Fruit fly (Drosophila melanogaster) whole organism, prepupa: Measurements from ENCODE around the gene Slbp.
A peak's percentile ranks its signal among the peaks of the same experiment; 100 is the strongest.

Experiments
- Blimp-1 ChIP-seq: fragments of 200-800 bp; sonication (Bioruptor generic); optimal IDR thresholded peaks from 3 replicates; lab custom pipeline; 2017; ENCODE audit warnings: missing biosample characterization, missing genetic modification characterization, mild to moderate bottlenecking, moderate library complexity, missing genetic modification reagents
- CG10631 ChIP-seq: fragments of 200-800 bp; sonication (Bioruptor generic); optimal IDR thresholded peaks from 2 replicates; lab custom pipeline; 2016; ENCODE audit warnings: missing biosample characterization, missing genetic modification characterization
- CG10669 ChIP-seq: fragments of 200-800 bp; sonication (Bioruptor generic); optimal IDR thresholded peaks from 3 replicates; lab custom pipeline; 2018; ENCODE audit warnings: missing biosample characterization, mild to moderate bottlenecking, missing genetic modification characterization, moderate library complexity
- CG11294 ChIP-seq: fragments of 200-800 bp; sonication (Bioruptor generic); IDR thresholded peaks from 2 replicates; pipeline ENCODE4 v1.3.6; 2022; ENCODE audit warnings: missing biosample characterization, missing genetic modification characterization
- CG11762 ChIP-seq: fragments of 200-800 bp; sonication (Bioruptor generic); optimal IDR thresholded peaks from 3 replicates; lab custom pipeline; 2016; ENCODE audit warnings: missing biosample characterization, missing genetic modification characterization; ENCODE audit not compliant: insufficient read depth
- CG15336 ChIP-seq: fragments of 200-800 bp; sonication (Bioruptor generic); IDR thresholded peaks from 2 replicates; pipeline ENCODE4 v1.3.6; 2022; ENCODE audit warnings: missing biosample characterization, missing genetic modification characterization
- CG16779 ChIP-seq: fragments of 200-800 bp; sonication (Bioruptor generic); optimal IDR thresholded peaks from 3 replicates; lab custom pipeline; 2017; ENCODE audit warnings: missing biosample characterization, mild to moderate bottlenecking, missing genetic modification characterization
- CG3032 ChIP-seq: fragments of 200-800 bp; optimal IDR thresholded peaks from 2 replicates; lab custom pipeline; 2019; ENCODE audit warnings: missing biosample characterization, mild to moderate bottlenecking, missing genetic modification characterization, moderate library complexity
- CG31627 ChIP-seq: fragments of 200-800 bp; sonication (Bioruptor generic); optimal IDR thresholded peaks from 3 replicates; lab custom pipeline; 2016; ENCODE audit warnings: missing biosample characterization, missing genetic modification characterization
- CG32006 ChIP-seq: fragments of 200-800 bp; sonication (Bioruptor generic); optimal IDR thresholded peaks from 3 replicates; lab custom pipeline; 2017; ENCODE audit warnings: missing biosample characterization, mild to moderate bottlenecking, missing genetic modification characterization
- CG34406 ChIP-seq: fragments of 200-800 bp; sonication (Bioruptor generic); optimal IDR thresholded peaks from 3 replicates; lab custom pipeline; 2016; ENCODE audit warnings: missing biosample characterization, missing genetic modification characterization
- CG4318 ChIP-seq: fragments of 200-800 bp; sonication (Bioruptor generic); optimal IDR thresholded peaks from 3 replicates; lab custom pipeline; 2017; ENCODE audit warnings: missing biosample characterization, mild to moderate bottlenecking, missing genetic modification characterization
- CG6163 ChIP-seq: fragments of 200-800 bp; sonication (Bioruptor generic); IDR thresholded peaks from 3 replicates; pipeline ENCODE4 v1.3.6; 2022; ENCODE audit warnings: missing biosample characterization, missing genetic modification characterization
- CG6276 ChIP-seq: fragments of 200-800 bp; sonication (Bioruptor generic); optimal IDR thresholded peaks from 2 replicates; lab custom pipeline; 2017; ENCODE audit warnings: missing biosample characterization, mild to moderate bottlenecking, missing genetic modification characterization
- CG6808 ChIP-seq: fragments of 200-800 bp; sonication (Bioruptor generic); optimal IDR thresholded peaks from 3 replicates; lab custom pipeline; 2017; ENCODE audit warnings: missing biosample characterization, missing genetic modification characterization, mild to moderate bottlenecking, moderate library complexity, missing genetic modification reagents
- CG6854 ChIP-seq: fragments of 200-800 bp; sonication (Bioruptor generic); optimal IDR thresholded peaks from 2 replicates; lab custom pipeline; 2017; ENCODE audit warnings: missing biosample characterization, mild to moderate bottlenecking, missing genetic modification characterization
- CG8119 ChIP-seq: fragments of 200-800 bp; sonication (Bioruptor generic); IDR thresholded peaks from 3 replicates; pipeline ENCODE4 v1.3.6; 2022; ENCODE audit warnings: missing biosample characterization, missing genetic modification characterization
- CG9139 ChIP-seq: fragments of 200-800 bp; sonication (Bioruptor generic); optimal IDR thresholded peaks from 3 replicates; lab custom pipeline; 2017; ENCODE audit warnings: missing biosample characterization, mild to moderate bottlenecking, missing genetic modification characterization
- Eip75B ChIP-seq: fragments of 200-800 bp; sonication (Bioruptor generic); optimal IDR thresholded peaks from 3 replicates; lab custom pipeline; 2016; ENCODE audit warnings: missing biosample characterization, missing genetic modification characterization
- Eip78C ChIP-seq: fragments of 200-800 bp; sonication (Bioruptor generic); peaks from one replicate; lab custom pipeline; 2016; ENCODE audit warnings: missing biosample characterization, missing genetic modification characterization
- Eip93F ChIP-seq: fragments of 200-800 bp; sonication (Bioruptor generic); optimal IDR thresholded peaks from 2 replicates; lab custom pipeline; 2016; ENCODE audit warnings: missing biosample characterization, mild to moderate bottlenecking, missing genetic modification characterization
- Ets21C ChIP-seq: fragments of 200-800 bp; sonication (Bioruptor generic); optimal IDR thresholded peaks from 3 replicates; lab custom pipeline; 2016; ENCODE audit warnings: missing biosample characterization, missing genetic modification characterization
- Ets96B ChIP-seq: fragments of 200-800 bp; optimal IDR thresholded peaks from 2 replicates; lab custom pipeline; 2019; ENCODE audit warnings: missing biosample characterization, mild to moderate bottlenecking, missing genetic modification characterization, moderate library complexity
- Hr38 ChIP-seq: sonication (Bioruptor generic); optimal IDR thresholded peaks from 2 replicates; lab custom pipeline; 2016; ENCODE audit warnings: missing biosample characterization, missing genetic modification characterization
- Hr39 ChIP-seq: fragments of 200-800 bp; sonication (Bioruptor generic); optimal IDR thresholded peaks from 2 replicates; lab custom pipeline; 2016; ENCODE audit warnings: missing biosample characterization, missing genetic modification characterization
- Hr4 ChIP-seq: fragments of 200-800 bp; sonication (Bioruptor generic); optimal IDR thresholded peaks from 3 replicates; lab custom pipeline; 2016; ENCODE audit warnings: missing biosample characterization, missing genetic modification characterization
- Lpt ChIP-seq: fragments of 200-800 bp; sonication (Bioruptor generic); optimal IDR thresholded peaks from 3 replicates; lab custom pipeline; 2016; ENCODE audit warnings: missing biosample characterization, missing genetic modification characterization
- OdsH ChIP-seq: fragments of 200-800 bp; sonication (Bioruptor generic); optimal IDR thresholded peaks from 3 replicates; lab custom pipeline; 2016; ENCODE audit warnings: missing biosample characterization, missing genetic modification characterization
- Sox14 ChIP-seq: fragments of 200-800 bp; sonication (Bioruptor generic); optimal IDR thresholded peaks from 3 replicates; lab custom pipeline; 2016; ENCODE audit warnings: missing biosample characterization, missing genetic modification characterization
- Sox15 ChIP-seq: fragments of 200-800 bp; sonication (Bioruptor generic); optimal IDR thresholded peaks from 3 replicates; lab custom pipeline; 2016; ENCODE audit warnings: missing biosample characterization, missing genetic modification characterization
- acj6 ChIP-seq: fragments of 200-800 bp; sonication (Bioruptor generic); optimal IDR thresholded peaks from 3 replicates; lab custom pipeline; 2016; ENCODE audit warnings: missing biosample characterization, missing genetic modification characterization
- dsx ChIP-seq: fragments of 200-800 bp; optimal IDR thresholded peaks from 3 replicates; lab custom pipeline; 2019; ENCODE audit warnings: missing biosample characterization, mild to moderate bottlenecking, missing genetic modification characterization, moderate library complexity; ENCODE audit not compliant: poor library complexity, severe bottlenecking
- eg ChIP-seq: fragments of 200-800 bp; sonication (Bioruptor generic); IDR thresholded peaks from 3 replicates; pipeline ENCODE4 v1.3.6; 2022; ENCODE audit warnings: missing biosample characterization, missing genetic modification characterization
- esn ChIP-seq: fragments of 200-800 bp; sonication (Bioruptor generic); optimal IDR thresholded peaks from 2 replicates; lab custom pipeline; 2016; ENCODE audit warnings: missing biosample characterization, mild to moderate bottlenecking, missing genetic modification characterization, moderate library complexity
- fd59A ChIP-seq: fragments of 200-800 bp; sonication (Bioruptor generic); optimal IDR thresholded peaks from 2 replicates; lab custom pipeline; 2017; ENCODE audit warnings: missing biosample characterization, mild to moderate bottlenecking, missing genetic modification characterization, missing genetic modification reagents
- fd85E ChIP-seq: fragments of 200-800 bp; sonication (Bioruptor generic); optimal IDR thresholded peaks from 3 replicates; lab custom pipeline; 2016; ENCODE audit warnings: missing biosample characterization, missing genetic modification characterization
- fkh ChIP-seq: fragments of 200-800 bp; sonication (Bioruptor generic); optimal IDR thresholded peaks from 3 replicates; lab custom pipeline; 2017; ENCODE audit warnings: missing biosample characterization, mild to moderate bottlenecking, missing genetic modification characterization, moderate library complexity
- lz ChIP-seq: fragments of 200-800 bp; sonication (Bioruptor generic); optimal IDR thresholded peaks from 3 replicates; lab custom pipeline; 2016; ENCODE audit warnings: missing biosample characterization, missing genetic modification characterization
- net ChIP-seq: fragments of 200-800 bp; sonication (Bioruptor generic); optimal IDR thresholded peaks from 3 replicates; lab custom pipeline; 2016; ENCODE audit warnings: missing biosample characterization, missing genetic modification characterization
- pdm3 ChIP-seq: fragments of 200-800 bp; sonication (Bioruptor generic); optimal IDR thresholded peaks from 3 replicates; lab custom pipeline; 2016; ENCODE audit warnings: missing biosample characterization, missing genetic modification characterization
- salr ChIP-seq, 2 experiments: fragments of 200-800 bp; sonication (Bioruptor generic); optimal IDR thresholded peaks; 3 replicates each; lab custom pipeline; 2016 to 2018; ENCODE audit warnings: missing biosample characterization in 2 of 2, missing genetic modification characterization in 2 of 2, mild to moderate bottlenecking in 1 of 2
- spab ChIP-seq: fragments of 200-800 bp; sonication (Bioruptor generic); optimal IDR thresholded peaks from 2 replicates; lab custom pipeline; 2017; ENCODE audit warnings: missing biosample characterization, mild to moderate bottlenecking, missing genetic modification characterization, missing genetic modification reagents
- ss ChIP-seq, 2 experiments: fragments of 200-800 bp; sonication (Bioruptor generic); optimal IDR thresholded peaks; 2 replicates in 1 of 2; 3 replicates in 1 of 2; lab custom pipeline; 2017 to 2018; ENCODE audit warnings: mild to moderate bottlenecking in 2 of 2, missing biosample characterization in 2 of 2, missing genetic modification characterization in 2 of 2, moderate library complexity in 1 of 2
- svp ChIP-seq: fragments of 200-800 bp; sonication (Bioruptor generic); peaks from one replicate; lab custom pipeline; 2016; ENCODE audit warnings: missing biosample characterization, missing genetic modification characterization
- topi ChIP-seq: fragments of 200-800 bp; sonication (Bioruptor generic); optimal IDR thresholded peaks from 3 replicates; lab custom pipeline; 2016; ENCODE audit warnings: missing biosample characterization, missing genetic modification characterization
- vri ChIP-seq: fragments of 200-800 bp; sonication (Bioruptor generic); optimal IDR thresholded peaks from 3 replicates; lab custom pipeline; 2016; ENCODE audit warnings: missing biosample characterization, mild to moderate bottlenecking, missing genetic modification characterization

Slbp gene

DNA sequence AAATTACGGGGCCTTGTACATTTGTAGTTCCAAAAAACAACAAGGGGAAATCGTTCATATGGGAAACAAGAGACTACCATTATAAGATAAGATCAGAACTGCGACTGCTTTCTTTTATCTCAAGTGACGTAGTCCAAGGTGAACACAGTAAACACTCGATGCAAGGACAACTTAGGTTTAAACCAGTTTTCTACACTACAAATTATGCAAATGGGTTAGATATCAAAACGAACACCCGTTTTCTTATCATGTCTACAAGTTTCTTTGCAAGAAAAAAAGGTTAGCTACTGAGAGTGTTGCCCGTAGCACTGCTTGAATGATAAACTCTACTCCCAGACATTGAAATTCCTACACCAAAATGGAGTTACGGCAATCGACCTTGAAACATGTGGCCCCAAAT is 28.9 kb downstream of the Slbp start (continued):
- no peak for TF ChIP-seq Lpt (GFP tag; lab: Kevin White, UChicago)
- no peak for TF ChIP-seq CG32006 (GFP tag; lab: Kevin White, UChicago)
- TF ChIP-seq Eip93F: peak; percentile 26
- peak; percentile 90 for TF ChIP-seq CG6163 (GFP tag; lab: Robert Waterston, UW)
- TF ChIP-seq acj6: peak; percentile 81
- TF ChIP-seq CG4318 (GFP tag; lab: Kevin White, UChicago): no peak
- peak; percentile 93 for TF ChIP-seq Hr39 (GFP tag; lab: Kevin White, UChicago)
- TF ChIP-seq CG15336 (GFP tag; lab: Robert Waterston, UW): peak; percentile 62
- TF ChIP-seq salr (GFP tag; optimal IDR thresholded peaks at IDR 0.05; lab: Kevin White, UChicago): peak in 1 of 2 experiments; percentile 68
- TF ChIP-seq net (GFP tag; lab: Kevin White, UChicago): peak; percentile 42
- TF ChIP-seq Blimp-1 (GFP tag; lab: Kevin White, UChicago): peak; percentile 13
- no peak for TF ChIP-seq pdm3 (GFP tag; lab: Kevin White, UChicago)
- peak; percentile 52 for TF ChIP-seq CG11762 (GFP tag; lab: Kevin White, UChicago)
- TF ChIP-seq CG16779: no peak
- TF ChIP-seq vri (GFP tag; lab: Kevin White, UChicago): peak; percentile 82
- peak; percentile 80 for TF ChIP-seq OdsH (GFP tag; lab: Kevin White, UChicago)
- TF ChIP-seq Ets96B (tag; lab: Kevin White, UChicago): peak; percentile 69
- no peak for TF ChIP-seq Hr38 (GFP tag; lab: Kevin White, UChicago)
- no peak for TF ChIP-seq CG6276
- peak; percentile 76 for TF ChIP-seq CG34406 (GFP tag; lab: Kevin White, UChicago)
- TF ChIP-seq Sox14 (GFP tag; lab: Kevin White, UChicago): peak; percentile 86
- TF ChIP-seq CG31627 (GFP tag; lab: Kevin White, UChicago): peak; percentile 93
- no peak for TF ChIP-seq Hr4 (GFP tag; lab: Kevin White, UChicago)
- TF ChIP-seq esn (GFP tag; lab: Kevin White, UChicago): peak; percentile 89

- peak; percentile 59 for TF ChIP-seq CG6163 (GFP tag; lab: Robert Waterston, UW)
- TF ChIP-seq Sox14 (GFP tag; lab: Kevin White, UChicago): peak; percentile 93
- TF ChIP-seq fd85E (GFP tag; lab: Kevin White, UChicago): no peak
- TF ChIP-seq fd59A (GFP tag; lab: Kevin White, UChicago): peak; percentile 52
- peak; percentile 74 for TF ChIP-seq vri (GFP tag; lab: Kevin White, UChicago)
- peak; percentile 56 for TF ChIP-seq CG3032 (tag; lab: Kevin White, UChicago)
- peak; percentile 77 for TF ChIP-seq CG10631
- TF ChIP-seq topi: peak; percentile 75
- peak; percentile 85 for TF ChIP-seq lz
- no peak; the same call in none of the 2 replicates for TF ChIP-seq CG11294 (GFP tag; lab: Robert Waterston, UW)
- peak; percentile 69 for TF ChIP-seq Sox15 (GFP tag; lab: Kevin White, UChicago)
- TF ChIP-seq Hr38 (GFP tag; lab: Kevin White, UChicago): peak; percentile 30
- no peak for TF ChIP-seq fkh (GFP tag; lab: Kevin White, UChicago)
- peak; percentile 79 for TF ChIP-seq Eip75B (GFP tag; lab: Kevin White, UChicago)
- TF ChIP-seq CG8119 (GFP tag; lab: Robert Waterston, UW): peak; percentile 35; the same call in 1 of the 3 replicates
- TF ChIP-seq svp (GFP tag; lab: Kevin White, UChicago): peak; percentile 95
- TF ChIP-seq dsx (GFP tag; lab: Kevin White, UChicago): peak; percentile 6
- TF ChIP-seq Hr39 (GFP tag; lab: Kevin White, UChicago): peak; percentile 81
- peak; percentile 7 for TF ChIP-seq CG10669
- no peak for TF ChIP-seq Hr4 (GFP tag; lab: Kevin White, UChicago)
- peak; percentile 84 for TF ChIP-seq Eip78C (GFP tag; lab: Kevin White, UChicago)
- TF ChIP-seq CG31627 (GFP tag; lab: Kevin White, UChicago): peak; percentile 82
- TF ChIP-seq Ets21C: peak; percentile 79
- TF ChIP-seq ss (GFP tag; optimal IDR thresholded peaks at IDR 0.05; lab: Kevin White, UChicago): peak in 1 of 2 experiments; percentile 9
- peak; percentile 29 for TF ChIP-seq Eip93F
- TF ChIP-seq CG6854: peak; percentile 39
- TF ChIP-seq CG9139: no peak
- TF ChIP-seq salr (GFP tag; optimal IDR thresholded peaks at IDR 0.05; lab: Kevin White, UChicago): peak in 1 of 2 experiments; percentile 40
- peak; percentile 77 for TF ChIP-seq CG32006 (GFP tag; lab: Kevin White, UChicago)
- no peak for TF ChIP-seq spab (GFP tag; lab: Kevin White, UChicago)
- TF ChIP-seq CG6808 (GFP tag; lab: Kevin White, UChicago): no peak
- TF ChIP-seq CG16779: peak; percentile 26
- no peak for TF ChIP-seq net (GFP tag; lab: Kevin White, UChicago)
- peak; percentile 39; the same call in 2 of the 3 replicates for TF ChIP-seq eg (GFP tag; lab: Robert Waterston, UW)
These were observed 30.1 kb downstream of the Slbp start, which contains the start of the genes yem and Ctl2 for dm6 chr3R:29122817-29123611. TSS of gene yem (minus strand) at chr3R:29122879. TSS of gene Ctl2 (plus strand) at chr3R:29123370.
